Fruit fly (Drosophila melanogaster) whole organism, embryonic: ENCODE measurements around the gene Mob3.
A peak's percentile ranks its signal among the peaks of the same experiment; 100 is the strongest.

Experiments used
- Antp ChIP-seq: fragments of 200-800 bp; sonication (Bioruptor generic); optimal IDR thresholded peaks from 3 replicates; lab custom pipeline; 2016; ENCODE audit warnings: missing biosample characterization, missing genetic modification characterization
- BEAF-32 ChIP-seq: fragments of 200-800 bp; sonication (Bioruptor generic); optimal IDR thresholded peaks from 3 replicates; lab custom pipeline; 2017; ENCODE audit warnings: missing biosample characterization, missing genetic modification characterization, mild to moderate bottlenecking, moderate library complexity, missing genetic modification reagents
- Bteb2 ChIP-seq: fragments of 200-800 bp; sonication (Bioruptor generic); optimal IDR thresholded peaks from 2 replicates; lab custom pipeline; 2016; ENCODE audit warnings: missing biosample characterization, missing genetic modification characterization
- CG1024 ChIP-seq: fragments of 200-800 bp; sonication (Bioruptor generic); IDR thresholded peaks from 2 replicates; pipeline ENCODE4 v1.3.6; 2022; ENCODE audit warnings: missing biosample characterization, missing genetic modification characterization
- CG11695 ChIP-seq: fragments of 200-800 bp; sonication (Bioruptor generic); IDR thresholded peaks from 3 replicates; pipeline ENCODE4 v1.3.6; 2022; ENCODE audit warnings: missing biosample characterization, missing genetic modification characterization
- CG12104 ChIP-seq: fragments of 200-800 bp; sonication (Bioruptor generic); optimal IDR thresholded peaks from 3 replicates; lab custom pipeline; 2016; ENCODE audit warnings: missing biosample characterization, missing genetic modification characterization
- CG13287 ChIP-seq: fragments of 200-800 bp; sonication (Bioruptor generic); IDR thresholded peaks from 2 replicates; pipeline ENCODE4 v1.3.6; 2022; ENCODE audit warnings: missing biosample characterization, missing genetic modification characterization; ENCODE audit not compliant: partially characterized antibody
- CG13296 ChIP-seq: fragments of 200-800 bp; sonication (Bioruptor generic); optimal IDR thresholded peaks from 3 replicates; lab custom pipeline; 2018; ENCODE audit warnings: missing biosample characterization, mild to moderate bottlenecking, missing genetic modification characterization
- CG1529 ChIP-seq: fragments of 200-800 bp; sonication (Bioruptor generic); optimal IDR thresholded peaks from 3 replicates; lab custom pipeline; 2018; ENCODE audit warnings: missing biosample characterization, missing genetic modification characterization
- CG15514 ChIP-seq: fragments of 200-800 bp; sonication (Bioruptor generic); optimal IDR thresholded peaks from 3 replicates; lab custom pipeline; 2017; ENCODE audit warnings: missing biosample characterization, missing genetic modification characterization, mild to moderate bottlenecking, moderate library complexity, missing genetic modification reagents
- CG18262 ChIP-seq: fragments of 200-800 bp; optimal IDR thresholded peaks from 3 replicates; lab custom pipeline; 2019; ENCODE audit warnings: missing biosample characterization, mild to moderate bottlenecking, missing genetic modification characterization, moderate library complexity
- CG2120 ChIP-seq: fragments of 200-800 bp; sonication (Bioruptor generic); optimal IDR thresholded peaks from 3 replicates; lab custom pipeline; 2016; ENCODE audit warnings: missing biosample characterization, missing genetic modification characterization
- CG2129 ChIP-seq: fragments of 200-800 bp; sonication (Bioruptor generic); IDR thresholded peaks from 2 replicates; pipeline ENCODE4 v1.3.6; 2022; ENCODE audit warnings: missing biosample characterization, missing genetic modification characterization; ENCODE audit not compliant: partially characterized antibody
- CG31388 ChIP-seq: fragments of 200-800 bp; sonication (Bioruptor generic); optimal IDR thresholded peaks from 2 replicates; lab custom pipeline; 2016; ENCODE audit warnings: missing biosample characterization, missing genetic modification characterization
- CG3838 ChIP-seq: fragments of 200-800 bp; sonication (Bioruptor generic); optimal IDR thresholded peaks from 3 replicates; lab custom pipeline; 2016; ENCODE audit warnings: missing biosample characterization, missing genetic modification characterization
- CG3847 ChIP-seq: fragments of 200-800 bp; sonication (Bioruptor generic); IDR thresholded peaks from 2 replicates; pipeline ENCODE4 v1.3.6; 2022; ENCODE audit warnings: missing biosample characterization, missing genetic modification characterization
- CG4282 ChIP-seq: fragments of 200-800 bp; sonication (Bioruptor generic); optimal IDR thresholded peaks from 2 replicates; lab custom pipeline; 2016; ENCODE audit warnings: missing biosample characterization, missing genetic modification characterization
- CG4404 ChIP-seq: fragments of 200-800 bp; sonication (Bioruptor generic); IDR thresholded peaks from 2 replicates; pipeline ENCODE4 v1.3.6; 2022; ENCODE audit warnings: missing biosample characterization, missing genetic modification characterization
- CG4707 ChIP-seq: fragments of 200-800 bp; sonication (Bioruptor generic); optimal IDR thresholded peaks from 2 replicates; lab custom pipeline; 2018; ENCODE audit warnings: missing biosample characterization, mild to moderate bottlenecking, missing genetic modification characterization, moderate library complexity
- CG7745 ChIP-seq: fragments of 200-800 bp; sonication (Bioruptor generic); optimal IDR thresholded peaks from 2 replicates; lab custom pipeline; 2018; ENCODE audit warnings: missing biosample characterization, mild to moderate bottlenecking, missing genetic modification characterization, moderate library complexity
- CG8478 ChIP-seq: fragments of >200 bp; optimal IDR thresholded peaks from 2 replicates; lab custom pipeline; 2018
- CG8924 ChIP-seq: fragments of 200-800 bp; optimal IDR thresholded peaks from 3 replicates; lab custom pipeline; 2019; ENCODE audit warnings: missing biosample characterization, mild to moderate bottlenecking, missing genetic modification characterization, moderate library complexity
- CoRest ChIP-seq: fragments of 200-800 bp; sonication (Bioruptor generic); optimal IDR thresholded peaks from 3 replicates; lab custom pipeline; 2018; ENCODE audit warnings: missing biosample characterization, mild to moderate bottlenecking, missing genetic modification characterization, moderate library complexity
- Dfd ChIP-seq, 2 experiments: fragments of >200 bp; optimal IDR thresholded peaks; 2 replicates each; lab custom pipeline; 2017; ENCODE audit warnings: missing biosample characterization in 2 of 2, missing genetic modification characterization in 2 of 2
- Dip2 ChIP-seq: fragments of 200-800 bp; sonication (Bioruptor generic); IDR thresholded peaks from 2 replicates; pipeline ENCODE4 v1.3.6; 2022; ENCODE audit warnings: missing biosample characterization, missing genetic modification characterization
- Dref ChIP-seq: fragments of 200-800 bp; sonication (Bioruptor generic); IDR thresholded peaks from 2 replicates; pipeline ENCODE4 v1.3.6; 2022; ENCODE audit warnings: missing biosample characterization, missing genetic modification characterization
- E2f2 ChIP-seq: fragments of 200-800 bp; sonication (Bioruptor generic); IDR thresholded peaks from 2 replicates; pipeline ENCODE4 v1.3.6; 2022; ENCODE audit warnings: missing biosample characterization, missing genetic modification characterization
- H15 ChIP-seq: fragments of 200-800 bp; sonication (Bioruptor generic); IDR thresholded peaks from 3 replicates; pipeline ENCODE4 v1.3.6; 2022; ENCODE audit warnings: missing biosample characterization, missing genetic modification characterization
- Jarid2 ChIP-seq: fragments of 200-800 bp; sonication (Bioruptor generic); optimal IDR thresholded peaks from 3 replicates; lab custom pipeline; 2017; ENCODE audit warnings: mild to moderate bottlenecking, missing biosample characterization, missing genetic modification reagents, missing genetic modification characterization
- Ptx1 ChIP-seq: fragments of 200-800 bp; sonication (Bioruptor generic); IDR thresholded peaks from 2 replicates; pipeline ENCODE4 v1.3.6; 2022; ENCODE audit warnings: missing biosample characterization, missing genetic modification characterization
- Spps ChIP-seq: fragments of 200-800 bp; sonication (Bioruptor generic); optimal IDR thresholded peaks from 2 replicates; lab custom pipeline; 2018; ENCODE audit warnings: missing biosample characterization, mild to moderate bottlenecking, missing genetic modification characterization
- al ChIP-seq: fragments of 200-800 bp; sonication (Bioruptor generic); IDR thresholded peaks from 2 replicates; pipeline ENCODE4 v1.3.6; 2022; ENCODE audit warnings: missing biosample characterization, missing genetic modification characterization
- bigmax ChIP-seq: fragments of 200-800 bp; sonication (Bioruptor generic); optimal IDR thresholded peaks from 2 replicates; lab custom pipeline; 2018; ENCODE audit warnings: missing biosample characterization, mild to moderate bottlenecking, missing genetic modification characterization
- btn ChIP-seq: fragments of 200-800 bp; sonication (Bioruptor generic); optimal IDR thresholded peaks from 2 replicates; lab custom pipeline; 2016; ENCODE audit warnings: missing biosample characterization, missing genetic modification characterization
- croc ChIP-seq: fragments of 200-800 bp; sonication (Bioruptor generic); conservative IDR thresholded peaks from 3 replicates; pipeline ENCODE4 v1.3.6; 2022; ENCODE audit warnings: missing biosample characterization, missing genetic modification characterization
- cwo ChIP-seq: fragments of 200-800 bp; sonication (Bioruptor generic); optimal IDR thresholded peaks from 3 replicates; lab custom pipeline; 2017; ENCODE audit warnings: missing biosample characterization, missing genetic modification characterization, mild to moderate bottlenecking, moderate library complexity, missing genetic modification reagents
- da ChIP-seq: fragments of 200-800 bp; sonication (Bioruptor generic); optimal IDR thresholded peaks from 2 replicates; lab custom pipeline; 2016; ENCODE audit warnings: missing biosample characterization, missing genetic modification characterization
- dmrt99B ChIP-seq: fragments of 200-800 bp; sonication (Bioruptor generic); optimal IDR thresholded peaks from 2 replicates; lab custom pipeline; 2018; ENCODE audit warnings: missing biosample characterization, mild to moderate bottlenecking, missing genetic modification characterization, moderate library complexity
- dysf ChIP-seq: fragments of 200-800 bp; sonication (Bioruptor generic); IDR thresholded peaks from 3 replicates; pipeline ENCODE4 v1.3.6; 2022; ENCODE audit warnings: missing biosample characterization, missing genetic modification characterization
- eyg ChIP-seq: fragments of 200-800 bp; sonication (Bioruptor generic); optimal IDR thresholded peaks from 3 replicates; lab custom pipeline; 2016; ENCODE audit warnings: missing biosample characterization, missing genetic modification characterization
- ftz-f1 ChIP-seq: fragments of 200-800 bp; sonication (Bioruptor generic); optimal IDR thresholded peaks from 2 replicates; lab custom pipeline; 2016; ENCODE audit warnings: missing biosample characterization, missing genetic modification characterization
- gsb ChIP-seq: fragments of 200-800 bp; sonication (Bioruptor generic); IDR thresholded peaks from 2 replicates; pipeline ENCODE4 v1.3.6; 2022; ENCODE audit warnings: missing biosample characterization, missing genetic modification characterization
- maf-S ChIP-seq: fragments of 200-800 bp; sonication (Bioruptor generic); optimal IDR thresholded peaks from 2 replicates; lab custom pipeline; 2016; ENCODE audit warnings: missing biosample characterization, missing genetic modification characterization
- oc ChIP-seq: fragments of 200-800 bp; sonication (Bioruptor generic); optimal IDR thresholded peaks from 2 replicates; lab custom pipeline; 2018; ENCODE audit warnings: missing biosample characterization, mild to moderate bottlenecking, missing genetic modification characterization, moderate library complexity
- pros ChIP-seq: fragments of 200-800 bp; sonication (Bioruptor generic); optimal IDR thresholded peaks from 3 replicates; lab custom pipeline; 2019; ENCODE audit warnings: missing biosample characterization, mild to moderate bottlenecking, missing genetic modification characterization, moderate library complexity
- repo ChIP-seq: fragments of 200-800 bp; sonication (Bioruptor generic); optimal IDR thresholded peaks from 2 replicates; lab custom pipeline; 2016; ENCODE audit warnings: missing biosample characterization, missing genetic modification characterization
- sc ChIP-seq, 3 experiments: fragments of >200 bp in 2 of 3; fragments of 200-800 bp in 1 of 3; sonication (Bioruptor generic) in 1 of 3; optimal IDR thresholded peaks; 2 replicates in 2 of 3; 3 replicates in 1 of 3; lab custom pipeline; 2017; ENCODE audit warnings: mild to moderate bottlenecking in 1 of 3, missing biosample characterization in 1 of 3, missing genetic modification characterization in 1 of 3, missing genetic modification reagents in 1 of 3
- sisA ChIP-seq: fragments of 200-800 bp; sonication (Bioruptor generic); IDR thresholded peaks from 2 replicates; pipeline ENCODE4 v1.3.6; 2022; ENCODE audit warnings: missing biosample characterization, missing genetic modification characterization
- slbo ChIP-seq: fragments of 200-800 bp; sonication (Bioruptor generic); IDR thresholded peaks from 2 replicates; pipeline ENCODE4 v1.3.6; 2022; ENCODE audit warnings: missing biosample characterization, missing genetic modification characterization
- tio ChIP-seq: fragments of 200-800 bp; sonication (Bioruptor generic); optimal IDR thresholded peaks from 2 replicates; lab custom pipeline; 2017; ENCODE audit warnings: missing biosample characterization, missing genetic modification characterization, inconsistent platforms
- trem ChIP-seq: fragments of 200-800 bp; optimal IDR thresholded peaks from 3 replicates; lab custom pipeline; 2019; ENCODE audit warnings: missing biosample characterization, mild to moderate bottlenecking, missing genetic modification characterization, moderate library complexity

Mob3 gene

DNA sequence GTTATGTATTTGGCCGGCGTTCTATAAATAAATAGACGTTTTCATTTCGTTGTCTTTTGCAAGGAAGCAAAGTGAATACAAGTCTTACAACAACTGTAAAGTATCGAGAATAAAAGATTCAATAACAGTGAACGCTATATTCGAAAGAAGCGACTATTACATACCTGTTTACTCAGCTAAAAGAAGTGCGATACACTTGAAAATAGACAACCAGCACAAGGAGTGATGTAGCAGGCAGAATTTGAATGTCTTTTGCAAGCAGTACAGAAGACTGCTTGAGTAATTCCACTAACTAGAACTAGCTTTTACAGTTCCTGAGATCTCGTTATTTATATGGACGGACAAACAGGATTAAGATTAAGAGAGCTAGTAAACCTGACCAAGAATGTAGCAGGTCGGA lies 33.2 kb downstream of the Mob3 start (continued):
- peak; percentile 15 for TF ChIP-seq BEAF-32
- no peak for TF ChIP-seq btn (GFP tag; lab: Kevin White, UChicago)
- no peak for TF ChIP-seq Dip2 (GFP tag; lab: Robert Waterston, UW)
- TF ChIP-seq Jarid2: no peak
- TF ChIP-seq oc (tag; lab: Kevin White, UChicago): no peak
- TF ChIP-seq dmrt99B: no peak
- no peak for TF ChIP-seq Bteb2 (GFP tag; lab: Kevin White, UChicago)
- no peak for TF ChIP-seq CG7745 (tag; lab: Kevin White, UChicago)
- no peak for TF ChIP-seq sc (optimal IDR thresholded peaks at IDR 0.05; lab: Kevin White, UChicago)
- TF ChIP-seq sc (GFP tag; optimal IDR thresholded peaks at IDR 0.05; lab: Kevin White, UChicago): no peak
- TF ChIP-seq CG4707 (GFP tag; lab: Kevin White, UChicago): no peak
- no peak for TF ChIP-seq Ptx1 (GFP tag; lab: Robert Waterston, UW)
- TF ChIP-seq CG1024: no peak
- peak; percentile 83 for TF ChIP-seq CG15514 (GFP tag; lab: Kevin White, UChicago)
- TF ChIP-seq CG8478: no peak
- TF ChIP-seq tio: no peak
- TF ChIP-seq Dfd (GFP tag; optimal IDR thresholded peaks at IDR 0.05; lab: Kevin White, UChicago): peak in 1 of 2 experiments; percentile 78
- no peak for TF ChIP-seq ftz-f1
- no peak for TF ChIP-seq CG1529 (GFP tag; lab: Kevin White, UChicago)
- TF ChIP-seq dysf (GFP tag; lab: Robert Waterston, UW): no peak
- no peak for TF ChIP-seq gsb (GFP tag; lab: Robert Waterston, UW)
- TF ChIP-seq CoRest (tag; lab: Kevin White, UChicago): peak; percentile 51
- TF ChIP-seq CG8924 (tag; lab: Kevin White, UChicago): peak; percentile 0
- no peak for TF ChIP-seq bigmax (GFP tag; lab: Kevin White, UChicago)
- no peak for TF ChIP-seq eyg (GFP tag; lab: Kevin White, UChicago)
- TF ChIP-seq trem: no peak
- no peak for TF ChIP-seq CG11695
- TF ChIP-seq H15 (GFP tag; lab: Robert Waterston, UW): no peak

DNA sequence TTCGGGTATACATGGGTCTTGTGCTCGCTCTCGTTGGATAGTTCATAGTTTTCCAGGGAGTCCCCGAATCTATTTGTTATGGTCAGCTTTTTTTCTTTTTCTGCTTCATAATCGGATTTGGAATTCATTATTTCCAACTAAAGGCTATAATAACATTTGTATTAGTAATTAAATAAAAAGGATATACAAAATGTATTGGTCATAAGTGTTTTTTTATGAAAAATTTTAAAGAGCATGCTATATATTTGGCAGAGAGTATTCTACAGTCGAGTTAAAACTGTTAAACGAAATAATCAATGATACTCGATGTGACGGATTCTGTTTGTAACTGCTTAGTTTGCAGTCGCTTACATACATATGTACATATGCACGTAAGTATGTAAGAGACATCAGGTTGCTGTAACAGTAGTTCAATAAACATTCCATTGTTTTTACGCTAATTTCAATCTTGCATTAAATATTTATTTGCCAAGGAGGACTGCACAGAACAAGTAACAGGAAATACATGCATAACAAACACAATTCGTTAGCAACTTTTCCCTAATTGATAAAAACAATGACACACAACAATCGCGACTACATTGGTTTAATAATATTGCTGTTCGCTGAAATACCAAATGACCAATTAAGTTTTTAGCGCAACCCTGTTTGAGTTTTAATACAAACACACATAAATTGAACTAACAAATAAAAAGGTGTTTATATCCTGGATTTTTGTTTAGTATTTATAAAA lies 34.1 kb downstream of the Mob3 start:
- TF ChIP-seq CG4404 (no peak), CG2120 (GFP tag; lab: Kevin White, UChicago) (peak; percentile 0), CG3847 (GFP tag; lab: Robert Waterston, UW) (no peak), CG13296 (GFP tag; lab: Kevin White, UChicago) (no peak), E2f2 (GFP tag; lab: Robert Waterston, UW) (no peak), CG2129 (GFP tag; lab: Robert Waterston, UW) (no peak), CG12104 (GFP tag; lab: Kevin White, UChicago) (no peak), CG3838 (GFP tag; lab: Kevin White, UChicago) (no peak), al (GFP tag; lab: Robert Waterston, UW) (no peak), cwo (GFP tag; lab: Kevin White, UChicago) (no peak), croc (GFP tag; lab: Robert Waterston, UW) (no peak), CG4282 (GFP tag; lab: Kevin White, UChicago) (no peak), da (GFP tag; lab: Kevin White, UChicago) (no peak), Dref (no peak), sisA (GFP tag; lab: Robert Waterston, UW) (no peak), CG31388 (no peak), H15 (GFP tag; lab: Robert Waterston, UW) (no peak), pros (GFP tag; lab: Kevin White, UChicago) (no peak), repo (GFP tag; lab: Kevin White, UChicago) (no peak), maf-S (GFP tag; lab: Kevin White, UChicago) (no peak), CG18262 (tag; lab: Kevin White, UChicago) (peak; percentile 0), slbo (GFP tag; lab: Robert Waterston, UW) (0 out of 2 replicates have a peak, but pooled peaks have one; percentile 7), Antp (no peak), Spps (tag; lab: Kevin White, UChicago) (no peak), CG13287 (GFP tag; lab: Robert Waterston, UW) (0 out of 2 replicates have a peak, but pooled peaks have one; percentile 50)
